Fruit fly (Drosophila melanogaster): ENCODE measurements around the gene CG31524.
A peak's percentile ranks its signal among the peaks of the same experiment; 100 is the strongest.

The CG31524 gene

DNA sequence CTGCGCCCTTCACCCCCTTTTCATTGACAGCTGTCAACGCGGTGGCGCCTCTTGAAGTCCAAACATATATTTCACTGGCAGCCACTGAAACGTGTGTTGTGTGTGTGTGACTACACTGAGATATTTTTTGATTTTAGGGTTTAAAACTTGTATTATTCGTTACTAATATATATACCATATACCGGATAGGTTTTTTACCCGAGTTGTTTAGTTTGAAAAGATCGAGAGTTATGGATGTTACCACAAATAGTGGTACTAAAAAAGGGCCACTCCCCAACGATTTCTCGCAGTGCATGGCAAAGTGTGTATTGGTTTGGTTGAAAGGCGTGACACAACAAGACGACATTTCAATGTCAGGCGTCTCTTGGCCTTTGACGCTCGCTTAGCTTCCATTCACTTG, 22.3 kb upstream of the CG31524 start (continued):
- TF ChIP-seq grau (tag; optimal IDR thresholded peaks at IDR 0.05) (peak; percentile 46), gem (tag; optimal IDR thresholded peaks at IDR 0.05) (peak; percentile 57), Dip3 (GFP tag; optimal IDR thresholded peaks at IDR 0.05) (peak; percentile 5), CG17361 (GFP tag; IDR thresholded peaks at IDR 0.05) (0 out of 3 replicates have a peak, but pooled peaks have one; percentile 26), HLH3B (GFP tag; IDR thresholded peaks at IDR 0.05) (no peak), CG17385 (GFP tag; optimal IDR thresholded peaks at IDR 0.05) (peak; percentile 8), Fer1 (GFP tag; optimal IDR thresholded peaks at IDR 0.05) (no peak), CoRest (tag; optimal IDR thresholded peaks at IDR 0.05) (peak; percentile 26), CG30403 (GFP tag; optimal IDR thresholded peaks at IDR 0.05) (peak; percentile 13), Hsf (GFP tag; optimal IDR thresholded peaks at IDR 0.05) (peak; percentile 18), Gug (GFP tag; IDR thresholded peaks at IDR 0.05) (0 out of 4 replicates have a peak, but pooled peaks have one; percentile 11), repo (GFP tag; optimal IDR thresholded peaks at IDR 0.05) (no peak), CG13424 (tag; optimal IDR thresholded peaks at IDR 0.05) (peak; percentile 22), CG32767 (GFP tag; IDR thresholded peaks at IDR 0.05) (0 out of 2 replicates have a peak, but pooled peaks have one; percentile 19), CG1603 (tag; optimal IDR thresholded peaks at IDR 0.05) (peak; percentile 40), tgo (GFP tag; IDR thresholded peaks at IDR 0.05) (peak; percentile 27; the same call in 2 of the 3 replicates), Oli (tag; optimal IDR thresholded peaks at IDR 0.05) (peak; percentile 27), CG9817 (tag; optimal IDR thresholded peaks at IDR 0.05) (peak; percentile 33), Xbp1 (GFP tag; optimal IDR thresholded peaks at IDR 0.05) (peak; percentile 9), Atf6 (GFP tag; IDR thresholded peaks at IDR 0.05) (peak; percentile 54; the same call in 1 of the 2 replicates), trem (tag; optimal IDR thresholded peaks at IDR 0.05) (no peak), Sox102F (GFP tag; optimal IDR thresholded peaks at IDR 0.05) (peak; percentile 28), CG14441 (GFP tag; IDR thresholded peaks at IDR 0.05) (peak; percentile 11; the same call in 1 of the 2 replicates), Myb (GFP tag; optimal IDR thresholded peaks at IDR 0.05) (no peak), Nf-YC (tag; optimal IDR thresholded peaks at IDR 0.05) (peak; percentile 11), stc (GFP tag; IDR thresholded peaks at IDR 0.05) (no peak), CG7839 (tag; optimal IDR thresholded peaks at IDR 0.05) (peak; percentile 32), row (GFP tag; IDR thresholded peaks at IDR 0.05) (peak; percentile 65; the same call in 2 of the 3 replicates), Tbp (GFP tag; optimal IDR thresholded peaks at IDR 0.05) (no peak), Ets65A (GFP tag) (peak; percentile 42), lmd (GFP tag; IDR thresholded peaks at IDR 0.05) (peak; percentile 48; the same call in 1 of the 2 replicates), Antp (GFP tag; optimal IDR thresholded peaks at IDR 0.05) (peak; percentile 7), CG15269 (tag; optimal IDR thresholded peaks at IDR 0.05) (peak; percentile 43), CG9932 (GFP tag; IDR thresholded peaks at IDR 0.05) (peak; percentile 22; the same call in 1 of the 2 replicates), unpg (GFP tag; optimal IDR thresholded peaks at IDR 0.05) (peak; percentile 35), Hr3 (GFP tag; optimal IDR thresholded peaks at IDR 0.05) (peak; percentile 13), Drgx (GFP tag; IDR thresholded peaks at IDR 0.05) (no peak), maf-S (GFP tag; optimal IDR thresholded peaks at IDR 0.05) (no peak), CG12391 (tag; optimal IDR thresholded peaks at IDR 0.05) (peak; percentile 19), CG31224 (GFP tag; IDR thresholded peaks at IDR 0.05) (peak; percentile 22; the same call in 1 of the 2 replicates)

DNA sequence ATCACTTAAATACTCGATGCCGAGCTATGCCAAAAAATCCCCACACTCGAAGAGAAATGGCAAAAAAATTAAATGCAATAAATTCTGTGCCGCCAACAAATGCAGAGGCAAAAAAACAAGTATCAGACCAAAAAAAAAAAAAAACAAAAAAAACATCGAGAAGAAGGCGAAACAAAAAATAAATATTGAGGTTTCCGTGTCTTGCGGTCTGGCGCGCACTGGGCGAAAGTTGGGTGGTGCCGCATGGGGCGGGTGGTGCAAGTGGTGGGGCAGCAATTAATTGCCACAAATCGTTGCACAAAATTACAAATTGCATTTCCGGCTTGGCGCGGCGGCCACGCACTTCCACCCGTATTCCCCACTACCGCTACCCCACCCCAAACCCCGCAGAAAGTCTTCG, 20.3 kb upstream of the CG31524 start:
- TF ChIP-seq CG9609 (GFP tag; optimal IDR thresholded peaks at IDR 0.05), result no peak
- TF ChIP-seq E2f2 (GFP tag; IDR thresholded peaks at IDR 0.05), result no peak
- peak; percentile 61; the same call in 1 of the 2 replicates for TF ChIP-seq crol (GFP tag; IDR thresholded peaks at IDR 0.05)

Data from whole organism, embryonic.